Fruit fly (Drosophila melanogaster) whole organism, prepupa: ENCODE results near the gene FucTA.

ENCODE experiments used
- CG10631 ChIP-seq: fragments of 200-800 bp; sonication (Bioruptor generic); optimal IDR thresholded peaks from 2 replicates; lab custom pipeline; 2016; ENCODE audit warnings: missing biosample characterization, missing genetic modification characterization
- CG11294 ChIP-seq: fragments of 200-800 bp; sonication (Bioruptor generic); IDR thresholded peaks from 2 replicates; pipeline ENCODE4 v1.3.6; 2022; ENCODE audit warnings: missing biosample characterization, missing genetic modification characterization
- CG11762 ChIP-seq: fragments of 200-800 bp; sonication (Bioruptor generic); optimal IDR thresholded peaks from 3 replicates; lab custom pipeline; 2016; ENCODE audit warnings: missing biosample characterization, missing genetic modification characterization; ENCODE audit not compliant: insufficient read depth
- CG6792 ChIP-seq: fragments of 200-800 bp; sonication (Bioruptor generic); optimal IDR thresholded peaks from 3 replicates; lab custom pipeline; 2016; ENCODE audit warnings: missing biosample characterization, missing genetic modification characterization
- CG6808 ChIP-seq: fragments of 200-800 bp; sonication (Bioruptor generic); optimal IDR thresholded peaks from 3 replicates; lab custom pipeline; 2017; ENCODE audit warnings: missing biosample characterization, missing genetic modification characterization, mild to moderate bottlenecking, moderate library complexity, missing genetic modification reagents
- CG6854 ChIP-seq: fragments of 200-800 bp; sonication (Bioruptor generic); optimal IDR thresholded peaks from 2 replicates; lab custom pipeline; 2017; ENCODE audit warnings: missing biosample characterization, mild to moderate bottlenecking, missing genetic modification characterization
- CG8632 ChIP-seq: fragments of 200-800 bp; sonication (Bioruptor generic); optimal IDR thresholded peaks from 3 replicates; lab custom pipeline; 2016; ENCODE audit warnings: missing biosample characterization, missing genetic modification characterization
- Eip78C ChIP-seq: fragments of 200-800 bp; sonication (Bioruptor generic); peaks from one replicate; lab custom pipeline; 2016; ENCODE audit warnings: missing biosample characterization, missing genetic modification characterization
- Hr39 ChIP-seq: fragments of 200-800 bp; sonication (Bioruptor generic); optimal IDR thresholded peaks from 2 replicates; lab custom pipeline; 2016; ENCODE audit warnings: missing biosample characterization, missing genetic modification characterization
- Lpt ChIP-seq: fragments of 200-800 bp; sonication (Bioruptor generic); optimal IDR thresholded peaks from 3 replicates; lab custom pipeline; 2016; ENCODE audit warnings: missing biosample characterization, missing genetic modification characterization
- achi ChIP-seq: fragments of 200-800 bp; sonication (Bioruptor generic); optimal IDR thresholded peaks from 3 replicates; lab custom pipeline; 2016; ENCODE audit warnings: missing biosample characterization, missing genetic modification characterization
- acj6 ChIP-seq: fragments of 200-800 bp; sonication (Bioruptor generic); optimal IDR thresholded peaks from 3 replicates; lab custom pipeline; 2016; ENCODE audit warnings: missing biosample characterization, missing genetic modification characterization
- dac ChIP-seq: fragments of 200-800 bp; sonication (Bioruptor generic); optimal IDR thresholded peaks from 2 replicates; lab custom pipeline; 2017; ENCODE audit warnings: missing biosample characterization, mild to moderate bottlenecking, missing genetic modification characterization
- topi ChIP-seq: fragments of 200-800 bp; sonication (Bioruptor generic); optimal IDR thresholded peaks from 3 replicates; lab custom pipeline; 2016; ENCODE audit warnings: missing biosample characterization, missing genetic modification characterization

- TF ChIP-seq CG10631 (GFP tag; lab: Kevin White, UChicago) = no peak
- no peak for TF ChIP-seq dac
- no peak for TF ChIP-seq CG6808 (GFP tag; lab: Kevin White, UChicago)
- no peak for TF ChIP-seq CG6792 (GFP tag; lab: Kevin White, UChicago)
- TF ChIP-seq Eip78C (GFP tag; lab: Kevin White, UChicago) = no peak
- no peak for TF ChIP-seq CG6854 (GFP tag; lab: Kevin White, UChicago)
- TF ChIP-seq Hr39 (GFP tag; lab: Kevin White, UChicago) = no peak
- TF ChIP-seq CG8632 (GFP tag; lab: Kevin White, UChicago) = no peak
- TF ChIP-seq CG11762 (GFP tag; lab: Kevin White, UChicago) = no peak
- no peak for TF ChIP-seq acj6
- no peak for TF ChIP-seq achi (GFP tag; lab: Kevin White, UChicago)
- TF ChIP-seq CG11294 (GFP tag; lab: Robert Waterston, UW) = no peak
- no peak for TF ChIP-seq topi (GFP tag; lab: Kevin White, UChicago)
- no peak for TF ChIP-seq Lpt (GFP tag; lab: Kevin White, UChicago)
These were observed 16.1 kb downstream of the FucTA start for dm6 chr3L:15162988-15163387.
